Fruit fly (Drosophila melanogaster) whole organism, prepupa: ENCODE measurements around the gene RapGAP1.

ENCODE experiments used
- Blimp-1 ChIP-seq: fragments of 200-800 bp; sonication (Bioruptor generic); optimal IDR thresholded peaks from 3 replicates; lab custom pipeline; 2017; ENCODE audit warnings: missing biosample characterization, missing genetic modification characterization, mild to moderate bottlenecking, moderate library complexity, missing genetic modification reagents
- CG10631 ChIP-seq: fragments of 200-800 bp; sonication (Bioruptor generic); optimal IDR thresholded peaks from 2 replicates; lab custom pipeline; 2016; ENCODE audit warnings: missing biosample characterization, missing genetic modification characterization
- CG11294 ChIP-seq: fragments of 200-800 bp; sonication (Bioruptor generic); IDR thresholded peaks from 2 replicates; pipeline ENCODE4 v1.3.6; 2022; ENCODE audit warnings: missing biosample characterization, missing genetic modification characterization
- CG11762 ChIP-seq: fragments of 200-800 bp; sonication (Bioruptor generic); optimal IDR thresholded peaks from 3 replicates; lab custom pipeline; 2016; ENCODE audit warnings: missing biosample characterization, missing genetic modification characterization; ENCODE audit not compliant: insufficient read depth
- CG15336 ChIP-seq: fragments of 200-800 bp; sonication (Bioruptor generic); IDR thresholded peaks from 2 replicates; pipeline ENCODE4 v1.3.6; 2022; ENCODE audit warnings: missing biosample characterization, missing genetic modification characterization
- CG16779 ChIP-seq: fragments of 200-800 bp; sonication (Bioruptor generic); optimal IDR thresholded peaks from 3 replicates; lab custom pipeline; 2017; ENCODE audit warnings: missing biosample characterization, mild to moderate bottlenecking, missing genetic modification characterization
- CG32006 ChIP-seq: fragments of 200-800 bp; sonication (Bioruptor generic); optimal IDR thresholded peaks from 3 replicates; lab custom pipeline; 2017; ENCODE audit warnings: missing biosample characterization, mild to moderate bottlenecking, missing genetic modification characterization
- CG34406 ChIP-seq: fragments of 200-800 bp; sonication (Bioruptor generic); optimal IDR thresholded peaks from 3 replicates; lab custom pipeline; 2016; ENCODE audit warnings: missing biosample characterization, missing genetic modification characterization
- CG3919 ChIP-seq: fragments of 200-800 bp; sonication (Bioruptor generic); optimal IDR thresholded peaks from 3 replicates; lab custom pipeline; 2016; ENCODE audit warnings: missing biosample characterization, missing genetic modification characterization
- CG4318 ChIP-seq: fragments of 200-800 bp; sonication (Bioruptor generic); optimal IDR thresholded peaks from 3 replicates; lab custom pipeline; 2017; ENCODE audit warnings: missing biosample characterization, mild to moderate bottlenecking, missing genetic modification characterization
- CG6163 ChIP-seq: fragments of 200-800 bp; sonication (Bioruptor generic); IDR thresholded peaks from 3 replicates; pipeline ENCODE4 v1.3.6; 2022; ENCODE audit warnings: missing biosample characterization, missing genetic modification characterization
- CG6276 ChIP-seq: fragments of 200-800 bp; sonication (Bioruptor generic); optimal IDR thresholded peaks from 2 replicates; lab custom pipeline; 2017; ENCODE audit warnings: missing biosample characterization, mild to moderate bottlenecking, missing genetic modification characterization
- CG6808 ChIP-seq: fragments of 200-800 bp; sonication (Bioruptor generic); optimal IDR thresholded peaks from 3 replicates; lab custom pipeline; 2017; ENCODE audit warnings: missing biosample characterization, missing genetic modification characterization, mild to moderate bottlenecking, moderate library complexity, missing genetic modification reagents
- CG6854 ChIP-seq: fragments of 200-800 bp; sonication (Bioruptor generic); optimal IDR thresholded peaks from 2 replicates; lab custom pipeline; 2017; ENCODE audit warnings: missing biosample characterization, mild to moderate bottlenecking, missing genetic modification characterization
- CG7368 ChIP-seq: fragments of 200-800 bp; sonication (Bioruptor generic); optimal IDR thresholded peaks from 3 replicates; lab custom pipeline; 2016; ENCODE audit warnings: missing biosample characterization, missing genetic modification characterization
- CG8119 ChIP-seq: fragments of 200-800 bp; sonication (Bioruptor generic); IDR thresholded peaks from 3 replicates; pipeline ENCODE4 v1.3.6; 2022; ENCODE audit warnings: missing biosample characterization, missing genetic modification characterization
- CG8632 ChIP-seq: fragments of 200-800 bp; sonication (Bioruptor generic); optimal IDR thresholded peaks from 3 replicates; lab custom pipeline; 2016; ENCODE audit warnings: missing biosample characterization, missing genetic modification characterization
- CG9139 ChIP-seq: fragments of 200-800 bp; sonication (Bioruptor generic); optimal IDR thresholded peaks from 3 replicates; lab custom pipeline; 2017; ENCODE audit warnings: missing biosample characterization, mild to moderate bottlenecking, missing genetic modification characterization
- Eip75B ChIP-seq: fragments of 200-800 bp; sonication (Bioruptor generic); optimal IDR thresholded peaks from 3 replicates; lab custom pipeline; 2016; ENCODE audit warnings: missing biosample characterization, missing genetic modification characterization
- Eip78C ChIP-seq: fragments of 200-800 bp; sonication (Bioruptor generic); peaks from one replicate; lab custom pipeline; 2016; ENCODE audit warnings: missing biosample characterization, missing genetic modification characterization
- Ets21C ChIP-seq: fragments of 200-800 bp; sonication (Bioruptor generic); optimal IDR thresholded peaks from 3 replicates; lab custom pipeline; 2016; ENCODE audit warnings: missing biosample characterization, missing genetic modification characterization
- Ets96B ChIP-seq: fragments of 200-800 bp; optimal IDR thresholded peaks from 2 replicates; lab custom pipeline; 2019; ENCODE audit warnings: missing biosample characterization, mild to moderate bottlenecking, missing genetic modification characterization, moderate library complexity
- Gug ChIP-seq: fragments of 200-800 bp; sonication (Bioruptor generic); IDR thresholded peaks from 2 replicates; pipeline ENCODE4 v1.3.6; 2022; ENCODE audit warnings: missing biosample characterization, missing genetic modification characterization
- Hr38 ChIP-seq: sonication (Bioruptor generic); optimal IDR thresholded peaks from 2 replicates; lab custom pipeline; 2016; ENCODE audit warnings: missing biosample characterization, missing genetic modification characterization
- Hr39 ChIP-seq: fragments of 200-800 bp; sonication (Bioruptor generic); optimal IDR thresholded peaks from 2 replicates; lab custom pipeline; 2016; ENCODE audit warnings: missing biosample characterization, missing genetic modification characterization
- Lpt ChIP-seq: fragments of 200-800 bp; sonication (Bioruptor generic); optimal IDR thresholded peaks from 3 replicates; lab custom pipeline; 2016; ENCODE audit warnings: missing biosample characterization, missing genetic modification characterization
- Met ChIP-seq: fragments of 200-800 bp; sonication (Bioruptor generic); optimal IDR thresholded peaks from 3 replicates; lab custom pipeline; 2016; ENCODE audit warnings: missing biosample characterization, missing genetic modification characterization
- OdsH ChIP-seq: fragments of 200-800 bp; sonication (Bioruptor generic); optimal IDR thresholded peaks from 3 replicates; lab custom pipeline; 2016; ENCODE audit warnings: missing biosample characterization, missing genetic modification characterization
- Sox102F ChIP-seq: fragments of 200-800 bp; sonication (Bioruptor generic); optimal IDR thresholded peaks from 2 replicates; lab custom pipeline; 2016; ENCODE audit warnings: missing biosample characterization, mild to moderate bottlenecking, missing genetic modification characterization
- achi ChIP-seq: fragments of 200-800 bp; sonication (Bioruptor generic); optimal IDR thresholded peaks from 3 replicates; lab custom pipeline; 2016; ENCODE audit warnings: missing biosample characterization, missing genetic modification characterization
- acj6 ChIP-seq: fragments of 200-800 bp; sonication (Bioruptor generic); optimal IDR thresholded peaks from 3 replicates; lab custom pipeline; 2016; ENCODE audit warnings: missing biosample characterization, missing genetic modification characterization
- cyc ChIP-seq: fragments of 200-800 bp; sonication (Bioruptor generic); optimal IDR thresholded peaks from 3 replicates; lab custom pipeline; 2016; ENCODE audit warnings: missing biosample characterization, missing genetic modification characterization
- dac ChIP-seq: fragments of 200-800 bp; sonication (Bioruptor generic); optimal IDR thresholded peaks from 2 replicates; lab custom pipeline; 2017; ENCODE audit warnings: missing biosample characterization, mild to moderate bottlenecking, missing genetic modification characterization
- dsx ChIP-seq: fragments of 200-800 bp; optimal IDR thresholded peaks from 3 replicates; lab custom pipeline; 2019; ENCODE audit warnings: missing biosample characterization, mild to moderate bottlenecking, missing genetic modification characterization, moderate library complexity; ENCODE audit not compliant: poor library complexity, severe bottlenecking
- eg ChIP-seq: fragments of 200-800 bp; sonication (Bioruptor generic); IDR thresholded peaks from 3 replicates; pipeline ENCODE4 v1.3.6; 2022; ENCODE audit warnings: missing biosample characterization, missing genetic modification characterization
- esn ChIP-seq: fragments of 200-800 bp; sonication (Bioruptor generic); optimal IDR thresholded peaks from 2 replicates; lab custom pipeline; 2016; ENCODE audit warnings: missing biosample characterization, mild to moderate bottlenecking, missing genetic modification characterization, moderate library complexity
- fd59A ChIP-seq: fragments of 200-800 bp; sonication (Bioruptor generic); optimal IDR thresholded peaks from 2 replicates; lab custom pipeline; 2017; ENCODE audit warnings: missing biosample characterization, mild to moderate bottlenecking, missing genetic modification characterization, missing genetic modification reagents
- fkh ChIP-seq: fragments of 200-800 bp; sonication (Bioruptor generic); optimal IDR thresholded peaks from 3 replicates; lab custom pipeline; 2017; ENCODE audit warnings: missing biosample characterization, mild to moderate bottlenecking, missing genetic modification characterization, moderate library complexity
- lz ChIP-seq: fragments of 200-800 bp; sonication (Bioruptor generic); optimal IDR thresholded peaks from 3 replicates; lab custom pipeline; 2016; ENCODE audit warnings: missing biosample characterization, missing genetic modification characterization
- net ChIP-seq: fragments of 200-800 bp; sonication (Bioruptor generic); optimal IDR thresholded peaks from 3 replicates; lab custom pipeline; 2016; ENCODE audit warnings: missing biosample characterization, missing genetic modification characterization
- svp ChIP-seq: fragments of 200-800 bp; sonication (Bioruptor generic); peaks from one replicate; lab custom pipeline; 2016; ENCODE audit warnings: missing biosample characterization, missing genetic modification characterization
- topi ChIP-seq: fragments of 200-800 bp; sonication (Bioruptor generic); optimal IDR thresholded peaks from 3 replicates; lab custom pipeline; 2016; ENCODE audit warnings: missing biosample characterization, missing genetic modification characterization

Gene RapGAP1

dm6 chr2L:7611580-7611979, 32.8 kb upstream of the RapGAP1 start (continued):
- peak; percentile 58 for TF ChIP-seq CG6276
- TF ChIP-seq esn (GFP tag; lab: Kevin White, UChicago) = peak; percentile 76
- TF ChIP-seq CG10631 (GFP tag; lab: Kevin White, UChicago) = peak; percentile 72
- TF ChIP-seq CG34406 (GFP tag; lab: Kevin White, UChicago) = peak; percentile 56
- peak; percentile 15 for TF ChIP-seq fd59A (GFP tag; lab: Kevin White, UChicago)
- TF ChIP-seq CG6163 (GFP tag; lab: Robert Waterston, UW) = peak; percentile 64; the same call in 2 of the 3 replicates
- TF ChIP-seq Ets21C (GFP tag; lab: Kevin White, UChicago) = peak; percentile 32
- TF ChIP-seq CG15336 = peak; percentile 76

DNA sequence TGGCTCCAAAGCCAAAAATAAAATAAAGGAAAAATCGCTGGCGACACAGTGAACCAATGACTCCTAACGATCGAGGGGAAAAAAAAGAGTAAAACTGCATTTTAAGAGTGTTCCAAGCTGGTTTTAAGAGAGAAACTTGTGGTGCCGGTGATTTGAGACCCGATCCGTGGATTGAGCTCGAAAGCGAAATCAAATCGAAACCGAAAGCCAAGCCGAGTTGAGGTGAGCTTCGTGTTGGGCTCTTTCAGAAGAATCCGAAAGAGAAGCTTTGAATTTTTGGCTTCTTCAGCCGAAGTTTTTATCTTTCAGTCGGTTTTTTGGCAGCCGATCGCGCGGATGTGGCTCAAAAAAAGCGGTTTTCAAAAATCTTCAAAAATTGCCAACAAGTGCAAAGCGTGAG, 29.3 kb upstream of the RapGAP1 start, which contains the start of gene CG6739:
Gene CG6739 (plus strand): TSS at position 307 of the 400 bp plus-strand sequence.
- TF ChIP-seq Gug (GFP tag; lab: Robert Waterston, UW) (no peak), CG6854 (GFP tag; lab: Kevin White, UChicago) (peak; percentile 86), Eip75B (GFP tag; lab: Kevin White, UChicago) (no peak), CG32006 (GFP tag; lab: Kevin White, UChicago) (peak; percentile 3), topi (GFP tag; lab: Kevin White, UChicago) (peak; percentile 14), OdsH (GFP tag; lab: Kevin White, UChicago) (peak; percentile 4), Sox102F (GFP tag; lab: Kevin White, UChicago) (peak; percentile 57), Blimp-1 (GFP tag; lab: Kevin White, UChicago) (peak; percentile 99), Eip78C (peak; percentile 6), Met (GFP tag; lab: Kevin White, UChicago) (peak; percentile 26), svp (peak; percentile 67), CG6276 (peak; percentile 45), CG3919 (peak; percentile 36), CG4318 (no peak), net (GFP tag; lab: Kevin White, UChicago) (no peak), eg (GFP tag; lab: Robert Waterston, UW) (peak; percentile 51; the same call in 2 of the 3 replicates), CG6163 (GFP tag; lab: Robert Waterston, UW) (peak; percentile 52; the same call in 2 of the 3 replicates), CG15336 (peak; percentile 53; the same call in 1 of the 2 replicates)

DNA sequence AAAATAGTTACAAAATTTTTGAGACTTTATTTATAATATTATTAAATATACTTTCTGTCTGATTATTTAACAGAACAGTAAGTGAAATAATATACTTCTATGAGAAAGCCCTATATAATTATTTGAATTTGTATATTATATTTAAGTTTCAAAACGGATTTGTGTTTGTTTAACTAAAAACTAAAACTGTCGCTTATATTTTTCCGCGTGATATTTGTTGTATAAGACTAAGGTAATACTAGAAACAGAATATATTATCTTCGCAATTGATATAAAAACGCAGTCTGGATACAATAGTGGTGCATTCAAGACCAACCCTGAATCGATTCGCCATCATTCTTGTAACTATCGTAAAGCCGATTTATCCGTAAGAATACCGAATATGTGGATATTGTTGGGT, 26.5 kb upstream of the RapGAP1 start, which contains the start of gene Cyp4d21:
Gene Cyp4d21 (plus strand): TSS at position 301 of the 400 bp plus-strand sequence.
- no peak for TF ChIP-seq OdsH (GFP tag; lab: Kevin White, UChicago)
- TF ChIP-seq Hr39 = no peak
- no peak for TF ChIP-seq CG32006 (GFP tag; lab: Kevin White, UChicago)
- no peak for TF ChIP-seq lz
- TF ChIP-seq cyc (GFP tag; lab: Kevin White, UChicago) = no peak
- TF ChIP-seq CG6276 = no peak
- no peak for TF ChIP-seq CG6808 (GFP tag; lab: Kevin White, UChicago)
- no peak for TF ChIP-seq topi (GFP tag; lab: Kevin White, UChicago)
- no peak for TF ChIP-seq dsx (GFP tag; lab: Kevin White, UChicago)
- TF ChIP-seq CG7368 (GFP tag; lab: Kevin White, UChicago) = no peak
- TF ChIP-seq achi = no peak

- peak; percentile 73 for TF ChIP-seq Ets96B (tag; lab: Kevin White, UChicago)
- peak; percentile 65 for TF ChIP-seq acj6 (GFP tag; lab: Kevin White, UChicago)
- peak; percentile 57 for TF ChIP-seq CG6808 (GFP tag; lab: Kevin White, UChicago)
- no peak for TF ChIP-seq Hr38 (GFP tag; lab: Kevin White, UChicago)
- TF ChIP-seq lz = peak; percentile 34
- peak; percentile 60 for TF ChIP-seq CG4318
- peak; percentile 48 for TF ChIP-seq CG7368 (GFP tag; lab: Kevin White, UChicago)
- TF ChIP-seq esn (GFP tag; lab: Kevin White, UChicago) = no peak
- peak; percentile 83 for TF ChIP-seq CG8119 (GFP tag; lab: Robert Waterston, UW)
- TF ChIP-seq eg (GFP tag; lab: Robert Waterston, UW) = peak; percentile 80
- peak; percentile 63 for TF ChIP-seq net (GFP tag; lab: Kevin White, UChicago)
- TF ChIP-seq CG16779 = peak; percentile 43
- TF ChIP-seq dac (GFP tag; lab: Kevin White, UChicago) = no peak
- peak; percentile 86 for TF ChIP-seq CG15336
- TF ChIP-seq CG9139 = peak; percentile 17
- TF ChIP-seq CG6276 = peak; percentile 79
- no peak for TF ChIP-seq CG11762 (GFP tag; lab: Kevin White, UChicago)
- TF ChIP-seq CG10631 (GFP tag; lab: Kevin White, UChicago) = peak; percentile 75
- peak; percentile 73 for TF ChIP-seq CG3919
- TF ChIP-seq achi = peak; percentile 63
- peak; percentile 6 for TF ChIP-seq Hr39
- peak; percentile 66 for TF ChIP-seq dsx (GFP tag; lab: Kevin White, UChicago)
- peak; percentile 82 for TF ChIP-seq Lpt (GFP tag; lab: Kevin White, UChicago)
- TF ChIP-seq CG8632 (GFP tag; lab: Kevin White, UChicago) = peak; percentile 51
- no peak for TF ChIP-seq Sox102F (GFP tag; lab: Kevin White, UChicago)
- TF ChIP-seq CG34406 (GFP tag; lab: Kevin White, UChicago) = peak; percentile 31
- TF ChIP-seq fkh = no peak
- TF ChIP-seq CG11294 (GFP tag; lab: Robert Waterston, UW) = peak; percentile 65; the same call in 1 of the 2 replicates
These were observed 23.1 kb upstream of the RapGAP1 start for dm6 chr2L:7601875-7602274.
